Fruit fly (Drosophila melanogaster) whole organism, embryonic: ENCODE measurements around the gene CG4783.

Source experiments
- Aef1 ChIP-seq: fragments of 200-800 bp; sonication (Bioruptor generic); IDR thresholded peaks from 3 replicates; pipeline ENCODE4 v1.3.6; 2022; ENCODE audit warnings: missing biosample characterization, missing genetic modification characterization
- Bgb ChIP-seq: fragments of 200-800 bp; sonication (Bioruptor generic); IDR thresholded peaks from 2 replicates; pipeline ENCODE4 v1.3.6; 2022; ENCODE audit warnings: missing biosample characterization, missing genetic modification characterization; ENCODE audit not compliant: partially characterized antibody
- Bteb2 ChIP-seq: fragments of 200-800 bp; sonication (Bioruptor generic); optimal IDR thresholded peaks from 2 replicates; lab custom pipeline; 2016; ENCODE audit warnings: missing biosample characterization, missing genetic modification characterization
- CG11093 ChIP-seq: fragments of 200-800 bp; sonication (Bioruptor generic); IDR thresholded peaks from 3 replicates; pipeline ENCODE4 v1.3.6; 2022; ENCODE audit warnings: missing biosample characterization, missing genetic modification characterization
- CG13775 ChIP-seq: fragments of 200-800 bp; sonication (Bioruptor generic); optimal IDR thresholded peaks from 3 replicates; lab custom pipeline; 2017; ENCODE audit warnings: missing biosample characterization, mild to moderate bottlenecking, missing genetic modification characterization
- CG15601 ChIP-seq: fragments of 200-800 bp; sonication (Bioruptor generic); optimal IDR thresholded peaks from 3 replicates; lab custom pipeline; 2019; ENCODE audit warnings: missing biosample characterization, mild to moderate bottlenecking, missing genetic modification characterization, moderate library complexity
- CG1832 ChIP-seq: fragments of 200-800 bp; sonication (Bioruptor generic); optimal IDR thresholded peaks from 2 replicates; lab custom pipeline; 2017; ENCODE audit warnings: missing biosample characterization, mild to moderate bottlenecking, missing genetic modification characterization, inconsistent platforms
- CG2199 ChIP-seq: fragments of 200-800 bp; sonication (Bioruptor generic); IDR thresholded peaks from 3 replicates; pipeline ENCODE4 v1.3.6; 2022; ENCODE audit warnings: missing biosample characterization, missing genetic modification characterization
- CG2875 ChIP-seq: fragments of 200-800 bp; sonication (Bioruptor generic); optimal IDR thresholded peaks from 2 replicates; lab custom pipeline; 2017; ENCODE audit warnings: missing biosample characterization, mild to moderate bottlenecking, missing genetic modification characterization, missing genetic modification reagents
- CG4404 ChIP-seq: fragments of 200-800 bp; sonication (Bioruptor generic); IDR thresholded peaks from 2 replicates; pipeline ENCODE4 v1.3.6; 2022; ENCODE audit warnings: missing biosample characterization, missing genetic modification characterization
- CG4820 ChIP-seq: fragments of 200-800 bp; sonication (Bioruptor generic); optimal IDR thresholded peaks from 3 replicates; lab custom pipeline; 2016; ENCODE audit warnings: missing biosample characterization, missing genetic modification characterization
- CG6683 ChIP-seq: fragments of 200-800 bp; sonication (Bioruptor generic); optimal IDR thresholded peaks from 2 replicates; lab custom pipeline; 2017; ENCODE audit warnings: missing biosample characterization, mild to moderate bottlenecking, missing genetic modification characterization, missing genetic modification reagents
- CG8089 ChIP-seq: fragments of 200-800 bp; sonication (Bioruptor generic); optimal IDR thresholded peaks from 3 replicates; lab custom pipeline; 2016; ENCODE audit warnings: missing biosample characterization, missing genetic modification characterization
- CG9797 ChIP-seq: fragments of 200-800 bp; sonication (Bioruptor generic); optimal IDR thresholded peaks from 3 replicates; lab custom pipeline; 2018; ENCODE audit warnings: missing biosample characterization, mild to moderate bottlenecking, missing genetic modification characterization
- CG9876 ChIP-seq: fragments of 200-800 bp; sonication (Bioruptor generic); optimal IDR thresholded peaks from 2 replicates; lab custom pipeline; 2016; ENCODE audit warnings: missing biosample characterization, missing genetic modification characterization
- Elba2 ChIP-seq: fragments of 200-800 bp; sonication (Bioruptor generic); optimal IDR thresholded peaks from 3 replicates; lab custom pipeline; 2016; ENCODE audit warnings: missing biosample characterization, missing genetic modification characterization
- HLH4C ChIP-seq: fragments of 200-800 bp; sonication (Bioruptor generic); IDR thresholded peaks from 3 replicates; pipeline ENCODE4 v1.3.6; 2022; ENCODE audit warnings: missing biosample characterization, missing genetic modification characterization; ENCODE audit not compliant: partially characterized antibody
- Max ChIP-seq: fragments of 200-800 bp; sonication (Bioruptor generic); optimal IDR thresholded peaks from 2 replicates; lab custom pipeline; 2016; ENCODE audit warnings: missing biosample characterization, mild to moderate bottlenecking, missing genetic modification characterization
- Ravus ChIP-seq: fragments of 200-800 bp; sonication (Bioruptor generic); IDR thresholded peaks from 2 replicates; pipeline ENCODE4 v1.3.6; 2022; ENCODE audit warnings: missing biosample characterization, missing genetic modification characterization
- Rfx ChIP-seq: fragments of 200-800 bp; sonication (Bioruptor generic); IDR thresholded peaks from 2 replicates; pipeline ENCODE4 v1.3.6; 2022; ENCODE audit warnings: missing biosample characterization, missing genetic modification characterization
- Taf1 ChIP-seq: fragments of 200-800 bp; sonication (Bioruptor generic); IDR thresholded peaks from 2 replicates; pipeline ENCODE4 v1.3.6; 2022; ENCODE audit warnings: missing biosample characterization, missing genetic modification characterization
- YL-1 ChIP-seq: fragments of 200-800 bp; sonication (Bioruptor generic); optimal IDR thresholded peaks from 3 replicates; lab custom pipeline; 2017; ENCODE audit warnings: missing biosample characterization, mild to moderate bottlenecking, missing genetic modification characterization
- aop ChIP-seq: fragments of 200-800 bp; sonication (Bioruptor generic); IDR thresholded peaks from 2 replicates; pipeline ENCODE4 v1.3.6; 2022; ENCODE audit warnings: missing biosample characterization, missing genetic modification characterization
- ara ChIP-seq: fragments of 200-800 bp; sonication (Bioruptor generic); IDR thresholded peaks from 2 replicates; pipeline ENCODE4 v1.3.6; 2022; ENCODE audit warnings: missing biosample characterization, missing genetic modification characterization
- bab2 ChIP-seq: fragments of 200-800 bp; sonication (Bioruptor generic); optimal IDR thresholded peaks from 2 replicates; lab custom pipeline; 2016; ENCODE audit warnings: missing biosample characterization, missing genetic modification characterization
- cad ChIP-seq: fragments of >200 bp; optimal IDR thresholded peaks from 2 replicates; lab custom pipeline; 2017; ENCODE audit warnings: missing biosample characterization, missing genetic modification characterization
- chm ChIP-seq: fragments of 200-800 bp; sonication (Bioruptor generic); IDR thresholded peaks from 2 replicates; pipeline ENCODE4 v1.3.6; 2022; ENCODE audit warnings: missing biosample characterization, missing genetic modification characterization
- crol ChIP-seq: fragments of 200-800 bp; sonication (Bioruptor generic); IDR thresholded peaks from 2 replicates; pipeline ENCODE4 v1.3.6; 2022; ENCODE audit warnings: missing biosample characterization, missing genetic modification characterization
- dysf ChIP-seq: fragments of 200-800 bp; sonication (Bioruptor generic); IDR thresholded peaks from 3 replicates; pipeline ENCODE4 v1.3.6; 2022; ENCODE audit warnings: missing biosample characterization, missing genetic modification characterization
- ewg ChIP-seq: fragments of 200-800 bp; sonication (Bioruptor generic); optimal IDR thresholded peaks from 3 replicates; lab custom pipeline; 2017; ENCODE audit warnings: mild to moderate bottlenecking, missing biosample characterization, missing genetic modification reagents, missing genetic modification characterization
- fru ChIP-seq: fragments of >200 bp; optimal IDR thresholded peaks from 2 replicates; lab custom pipeline; 2017
- gsb-n ChIP-seq: fragments of 200-800 bp; sonication (Bioruptor generic); optimal IDR thresholded peaks from 3 replicates; lab custom pipeline; 2018; ENCODE audit warnings: missing biosample characterization, mild to moderate bottlenecking, missing genetic modification characterization
- ham ChIP-seq: fragments of 200-800 bp; sonication (Bioruptor generic); IDR thresholded peaks from 2 replicates; pipeline ENCODE4 v1.3.6; 2022; ENCODE audit warnings: missing biosample characterization, missing genetic modification characterization
- inv ChIP-seq: fragments of 200-800 bp; sonication (Bioruptor generic); IDR thresholded peaks from 2 replicates; pipeline ENCODE4 v1.3.6; 2022; ENCODE audit warnings: missing biosample characterization, missing genetic modification characterization; ENCODE audit not compliant: partially characterized antibody
- kni ChIP-seq: fragments of 200-800 bp; sonication (Bioruptor generic); optimal IDR thresholded peaks from 3 replicates; lab custom pipeline; 2017; ENCODE audit warnings: mild to moderate bottlenecking, missing biosample characterization, missing genetic modification reagents, missing genetic modification characterization
- knrl ChIP-seq: fragments of 200-800 bp; sonication (Bioruptor generic); IDR thresholded peaks from 3 replicates; pipeline ENCODE4 v1.3.6; 2022; ENCODE audit warnings: missing biosample characterization, missing genetic modification characterization; ENCODE audit not compliant: partially characterized antibody
- lmd ChIP-seq: fragments of 200-800 bp; sonication (Bioruptor generic); IDR thresholded peaks from 2 replicates; pipeline ENCODE4 v1.3.6; 2022; ENCODE audit warnings: missing biosample characterization, missing genetic modification characterization
- nerfin-1 ChIP-seq: fragments of 200-800 bp; sonication (Bioruptor generic); optimal IDR thresholded peaks from 3 replicates; lab custom pipeline; 2019; ENCODE audit warnings: missing biosample characterization, mild to moderate bottlenecking, missing genetic modification characterization, moderate library complexity
- pb ChIP-seq: fragments of 200-800 bp; sonication (Bioruptor generic); optimal IDR thresholded peaks from 3 replicates; lab custom pipeline; 2016; ENCODE audit warnings: missing biosample characterization, missing genetic modification characterization
- peb ChIP-seq: fragments of 200-800 bp; sonication (Bioruptor generic); IDR thresholded peaks from 2 replicates; pipeline ENCODE4 v1.3.6; 2022; ENCODE audit warnings: missing biosample characterization, missing genetic modification characterization
- pho ChIP-seq: fragments of 200-800 bp; sonication (Bioruptor generic); optimal IDR thresholded peaks from 2 replicates; lab custom pipeline; 2016; ENCODE audit warnings: missing biosample characterization, missing genetic modification characterization
- pita ChIP-seq: fragments of 200-800 bp; sonication (Bioruptor generic); optimal IDR thresholded peaks from 2 replicates; lab custom pipeline; 2017; ENCODE audit warnings: missing biosample characterization, mild to moderate bottlenecking, missing genetic modification characterization
- pros ChIP-seq: fragments of 200-800 bp; sonication (Bioruptor generic); optimal IDR thresholded peaks from 3 replicates; lab custom pipeline; 2019; ENCODE audit warnings: missing biosample characterization, mild to moderate bottlenecking, missing genetic modification characterization, moderate library complexity
- schlank ChIP-seq: fragments of 200-800 bp; sonication (Bioruptor generic); optimal IDR thresholded peaks from 2 replicates; lab custom pipeline; 2018; ENCODE audit warnings: missing biosample characterization, mild to moderate bottlenecking, missing genetic modification characterization
- sima ChIP-seq: fragments of 200-800 bp; sonication (Bioruptor generic); optimal IDR thresholded peaks from 2 replicates; lab custom pipeline; 2016; ENCODE audit warnings: missing biosample characterization, missing genetic modification characterization
- slp2 ChIP-seq: fragments of 200-800 bp; sonication (Bioruptor generic); optimal IDR thresholded peaks from 2 replicates; lab custom pipeline; 2016; ENCODE audit warnings: missing biosample characterization, missing genetic modification characterization
- sug ChIP-seq: fragments of 200-800 bp; optimal IDR thresholded peaks from 2 replicates; lab custom pipeline; 2019; ENCODE audit warnings: missing biosample characterization, mild to moderate bottlenecking, missing genetic modification characterization, moderate library complexity
- tll ChIP-seq, 2 experiments: fragments of 200-800 bp in 1 of 2; fragments of >200 bp in 1 of 2; sonication (Bioruptor generic) in 1 of 2; optimal IDR thresholded peaks; 2 replicates each; lab custom pipeline; 2017 to 2019; ENCODE audit warnings: missing biosample characterization in 2 of 2, missing genetic modification characterization in 2 of 2, mild to moderate bottlenecking in 1 of 2, moderate library complexity in 1 of 2
- twi ChIP-seq: fragments of 200-800 bp; optimal IDR thresholded peaks from 2 replicates; lab custom pipeline; 2019; ENCODE audit warnings: missing biosample characterization, mild to moderate bottlenecking, missing genetic modification characterization, moderate library complexity
- vfl ChIP-seq: fragments of 200-800 bp; sonication (Bioruptor generic); optimal IDR thresholded peaks from 2 replicates; lab custom pipeline; 2016; ENCODE audit warnings: missing biosample characterization, missing genetic modification characterization

Gene CG4783

DNA sequence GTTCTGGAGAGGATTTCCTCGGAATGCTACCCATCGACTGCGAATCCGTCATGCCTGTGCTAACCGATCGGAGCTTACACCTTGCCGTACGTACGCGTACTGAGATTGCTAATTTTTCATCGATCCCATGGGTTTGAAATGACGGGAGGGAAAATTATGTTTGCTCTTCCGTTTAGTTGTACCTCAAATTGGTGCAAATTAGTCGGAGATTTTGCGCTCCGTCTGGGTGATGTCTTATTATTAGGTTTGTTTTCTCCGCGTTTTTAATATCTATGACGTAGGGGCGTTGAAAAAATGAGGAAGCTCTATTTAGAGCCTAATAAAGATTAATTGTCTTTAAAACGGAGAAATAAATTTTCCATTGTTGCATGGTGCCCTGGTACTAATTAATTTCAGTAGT, 19.7 kb upstream of the CG4783 start, which contains the start of gene CG4459:
TSS of gene CG4459 (minus strand) at position 101 of the 400 bp plus-strand sequence.
- no peak for TF ChIP-seq CG13775 (GFP tag; lab: Kevin White, UChicago)
- TF ChIP-seq CG9797 (GFP tag; lab: Kevin White, UChicago), result no peak
- TF ChIP-seq chm (GFP tag; lab: Robert Waterston, UW), result no peak
- no peak for TF ChIP-seq Max (GFP tag; lab: Kevin White, UChicago)
- no peak for TF ChIP-seq CG6683
- TF ChIP-seq pb (GFP tag; lab: Kevin White, UChicago), result no peak
- no peak for TF ChIP-seq Rfx
- TF ChIP-seq CG4404 (GFP tag; lab: Robert Waterston, UW), result no peak
- TF ChIP-seq fru (lab: Kevin White, UChicago), result no peak
- no peak for TF ChIP-seq ham (GFP tag; lab: Robert Waterston, UW)
- TF ChIP-seq sima (GFP tag; lab: Kevin White, UChicago), result no peak
- TF ChIP-seq CG1832, result no peak
- TF ChIP-seq Bgb (GFP tag; lab: Robert Waterston, UW), result no peak
- TF ChIP-seq Ravus, result no peak
- no peak for TF ChIP-seq CG2875 (GFP tag; lab: Kevin White, UChicago)
- no peak for TF ChIP-seq sug (tag; lab: Kevin White, UChicago)
- no peak for TF ChIP-seq bab2 (GFP tag; lab: Kevin White, UChicago)
- TF ChIP-seq crol (GFP tag; lab: Robert Waterston, UW), result no peak
- TF ChIP-seq HLH4C (GFP tag; lab: Robert Waterston, UW), result no peak

DNA sequence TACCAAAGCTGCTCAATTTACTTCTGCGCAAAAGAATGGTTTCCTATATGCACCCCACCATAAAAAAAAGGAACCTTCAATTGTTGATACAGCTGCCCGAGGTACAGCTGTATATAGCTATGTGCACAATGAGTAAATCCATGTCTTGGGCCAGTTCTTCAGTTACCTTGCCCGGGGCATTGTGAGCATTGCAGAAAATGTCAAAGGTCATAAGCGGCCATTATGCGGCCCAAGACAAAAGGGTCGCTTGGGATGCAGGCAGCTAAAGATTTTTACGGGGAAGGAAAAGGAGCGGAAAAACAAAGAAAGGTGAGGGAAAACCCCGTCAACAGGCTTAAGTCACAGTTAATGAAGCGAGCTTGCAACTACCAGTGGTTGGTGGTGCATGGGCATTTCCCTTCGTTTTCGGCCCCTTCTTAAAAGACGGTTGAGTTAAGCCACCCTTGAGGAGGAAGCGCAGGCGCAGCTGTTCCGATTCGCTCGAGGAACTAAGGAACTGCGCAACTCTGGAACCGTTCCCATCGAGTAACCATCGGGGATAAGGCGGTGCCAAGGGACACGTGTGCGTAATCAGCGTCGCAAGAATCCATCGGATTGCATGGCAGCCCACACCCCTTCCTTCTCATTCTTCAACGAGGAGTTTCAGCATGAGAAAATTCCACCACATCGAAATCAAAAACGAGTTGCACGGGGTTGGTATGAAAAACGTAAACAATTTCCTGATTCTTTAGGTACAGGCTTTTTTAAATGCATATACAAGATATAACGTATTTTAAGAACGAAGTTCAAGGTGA, 17.1 kb upstream of the CG4783 start:
- no peak for TF ChIP-seq gsb-n (tag; lab: Kevin White, UChicago)
- peak; percentile 59 for TF ChIP-seq cad
- TF ChIP-seq CG8089 (GFP tag; lab: Kevin White, UChicago), result no peak
- TF ChIP-seq slp2 (GFP tag; lab: Kevin White, UChicago), result no peak
- no peak for TF ChIP-seq dysf
- TF ChIP-seq YL-1, result no peak
- TF ChIP-seq CG4820 (GFP tag; lab: Kevin White, UChicago), result no peak
- no peak for TF ChIP-seq inv
- 0 out of 3 replicates have a peak, but pooled peaks have one; percentile 29 for TF ChIP-seq CG11093
- TF ChIP-seq ara, result no peak
- no peak for TF ChIP-seq CG2199 (GFP tag; lab: Robert Waterston, UW)
- peak; percentile 98 for TF ChIP-seq pros (GFP tag; lab: Kevin White, UChicago)
- TF ChIP-seq Elba2 (GFP tag; lab: Kevin White, UChicago), result no peak
- TF ChIP-seq Taf1 (GFP tag; lab: Robert Waterston, UW), result no peak
- no peak for TF ChIP-seq Aef1
- TF ChIP-seq nerfin-1 (tag; lab: Kevin White, UChicago), result peak; percentile 92
- TF ChIP-seq knrl (GFP tag; lab: Robert Waterston, UW), result no peak
- TF ChIP-seq twi, result peak; percentile 40
- no peak for TF ChIP-seq pita (GFP tag; lab: Kevin White, UChicago)
- TF ChIP-seq schlank, result no peak
- no peak for TF ChIP-seq peb (GFP tag; lab: Robert Waterston, UW)
- peak in 1 of 2 experiments; percentile 95 for TF ChIP-seq tll (GFP tag; optimal IDR thresholded peaks at IDR 0.05; lab: Kevin White, UChicago)
- no peak for TF ChIP-seq CG9876 (GFP tag; lab: Kevin White, UChicago)
- TF ChIP-seq pho (GFP tag; lab: Kevin White, UChicago), result no peak
- no peak for TF ChIP-seq Bteb2
- TF ChIP-seq vfl (GFP tag; lab: Kevin White, UChicago), result no peak
- peak; percentile 44 for TF ChIP-seq kni (GFP tag; lab: Kevin White, UChicago)
- no peak for TF ChIP-seq aop (GFP tag; lab: Robert Waterston, UW)
- TF ChIP-seq ewg (GFP tag; lab: Kevin White, UChicago), result peak; percentile 35
- TF ChIP-seq CG15601, result no peak
- no peak for TF ChIP-seq lmd
